Worm (Caenorhabditis elegans) whole organism, L3 larva: ENCODE data around the gene atgl-1.

ENCODE experiments used
- R02D3.7 ChIP-seq: fragments of 150-350 bp; optimal IDR thresholded peaks from 2 replicates; lab custom pipeline; 2014; ENCODE audit warnings: missing biosample characterization, missing genetic modification characterization
- ZK546.5 ChIP-seq: sonication (generic microtip); optimal IDR thresholded peaks from 2 replicates; lab custom pipeline; 2017; ENCODE audit warnings: missing biosample characterization, missing genetic modification characterization
- aly-2 ChIP-seq: fragments of 150-350 bp; optimal IDR thresholded peaks from 2 replicates; lab custom pipeline; 2014; ENCODE audit warnings: missing biosample characterization, missing genetic modification characterization
- ama-1 ChIP-seq: fragments of 150-350 bp; optimal IDR thresholded peaks from 2 replicates; lab custom pipeline; 2018
- ceh-16 ChIP-seq: sonication (generic microtip); optimal IDR thresholded peaks from 2 replicates; lab custom pipeline; 2017; ENCODE audit warnings: missing biosample characterization, missing genetic modification characterization
- ceh-28 ChIP-seq: fragments of 150-350 bp; optimal IDR thresholded peaks from 2 replicates; lab custom pipeline; 2014; ENCODE audit warnings: missing biosample characterization, missing genetic modification reagents, missing genetic modification characterization
- ceh-82 ChIP-seq: fragments of 150-350 bp; optimal IDR thresholded peaks from 2 replicates; lab custom pipeline; 2014; ENCODE audit warnings: missing biosample characterization, missing genetic modification characterization
- ceh-9 ChIP-seq: sonication (generic microtip); optimal IDR thresholded peaks from 2 replicates; lab custom pipeline; 2018; ENCODE audit warnings: missing biosample characterization, missing genetic modification characterization
- egl-5 ChIP-seq: fragments of 150-350 bp; optimal IDR thresholded peaks from 2 replicates; lab custom pipeline; 2017; ENCODE audit warnings: missing biosample characterization, missing genetic modification reagents, missing genetic modification characterization, inconsistent platforms
- elt-1 ChIP-seq: fragments of 150-350 bp; optimal IDR thresholded peaks from 2 replicates; lab custom pipeline; 2014; ENCODE audit warnings: missing biosample characterization, missing genetic modification characterization
- elt-2 ChIP-seq: sonication (generic microtip); optimal IDR thresholded peaks from 2 replicates; lab custom pipeline; 2016; ENCODE audit warnings: missing genetic modification reagents, mild to moderate bottlenecking, missing genetic modification characterization, missing compliant biosample characterization
- elt-3 ChIP-seq, 3 experiments: fragments of 150-350 bp in 1 of 3; sonication (generic microtip) in 2 of 3; optimal IDR thresholded peaks; 2 replicates in 2 of 3; 4 replicates in 1 of 3; lab custom pipeline; 2014 to 2017; ENCODE audit warnings: missing biosample characterization in 3 of 3, missing genetic modification characterization in 3 of 3
- eor-1 ChIP-seq, 2 experiments: fragments of 150-350 bp; optimal IDR thresholded peaks; 2 replicates each; lab custom pipeline; 2014 to 2018; ENCODE audit warnings: missing biosample characterization in 2 of 2, missing genetic modification characterization in 2 of 2
- fkh-10 ChIP-seq: sonication (generic microtip); optimal IDR thresholded peaks from 2 replicates; lab custom pipeline; 2017; ENCODE audit warnings: missing biosample characterization, missing genetic modification reagents, missing genetic modification characterization
- fkh-2 ChIP-seq: fragments of 150-350 bp; optimal IDR thresholded peaks from 2 replicates; lab custom pipeline; 2014; ENCODE audit warnings: missing biosample characterization, missing genetic modification reagents, missing genetic modification characterization
- fos-1 ChIP-seq: fragments of 150-350 bp; optimal IDR thresholded peaks from 2 replicates; lab custom pipeline; 2014; ENCODE audit warnings: missing biosample characterization, missing genetic modification characterization
- hmg-11 ChIP-seq: sonication (generic microtip); optimal IDR thresholded peaks from 2 replicates; lab custom pipeline; 2016; ENCODE audit warnings: missing genetic modification characterization, missing compliant biosample characterization
- jun-1 ChIP-seq: fragments of 150-350 bp; optimal IDR thresholded peaks from 2 replicates; lab custom pipeline; 2014; ENCODE audit warnings: missing biosample characterization, missing genetic modification reagents, missing genetic modification characterization
- lin-39 ChIP-seq: fragments of 150-350 bp; optimal IDR thresholded peaks from 2 replicates; lab custom pipeline; 2018; ENCODE audit warnings: missing biosample characterization, missing genetic modification reagents, missing genetic modification characterization
- lsy-12 ChIP-seq: sonication (generic microtip); optimal IDR thresholded peaks from 2 replicates; lab custom pipeline; 2016; ENCODE audit warnings: mild to moderate bottlenecking, missing genetic modification characterization, missing compliant biosample characterization
- mml-1 ChIP-seq: fragments of 150-350 bp; sonication (generic microtip); optimal IDR thresholded peaks from 3 replicates; lab custom pipeline; 2014; ENCODE audit warnings: missing biosample characterization, missing genetic modification characterization
- nfya-1 ChIP-seq: sonication (generic microtip); optimal IDR thresholded peaks from 2 replicates; lab custom pipeline; 2017; ENCODE audit warnings: missing genetic modification characterization, mild to moderate bottlenecking, missing compliant biosample characterization, antibody characterized with exemption, moderate library complexity; ENCODE audit not compliant: insufficient read depth
- nhr-12 ChIP-seq: fragments of 150-350 bp; optimal IDR thresholded peaks from 2 replicates; lab custom pipeline; 2014; ENCODE audit warnings: missing biosample characterization, missing genetic modification characterization
- nhr-23 ChIP-seq: fragments of 150-350 bp; optimal IDR thresholded peaks from 2 replicates; lab custom pipeline; 2014; ENCODE audit warnings: missing biosample characterization, missing genetic modification reagents, missing genetic modification characterization
- nhr-237 ChIP-seq: fragments of 150-350 bp; optimal IDR thresholded peaks from 2 replicates; lab custom pipeline; 2014; ENCODE audit warnings: missing biosample characterization, missing genetic modification characterization
- nhr-25 ChIP-seq: sonication (generic microtip); optimal IDR thresholded peaks from 2 replicates; lab custom pipeline; 2017; ENCODE audit warnings: missing biosample characterization, missing genetic modification characterization
- nhr-43 ChIP-seq: sonication (generic microtip); optimal IDR thresholded peaks from 2 replicates; lab custom pipeline; 2016; ENCODE audit warnings: mild to moderate bottlenecking, missing genetic modification characterization, missing compliant biosample characterization; ENCODE audit not compliant: poor library complexity, severe bottlenecking
- nhr-67 ChIP-seq: fragments of 150-350 bp; optimal IDR thresholded peaks from 2 replicates; lab custom pipeline; 2014; ENCODE audit warnings: missing biosample characterization, missing genetic modification characterization
- nhr-76 ChIP-seq: fragments of 150-350 bp; sonication (generic microtip); optimal IDR thresholded peaks from 5 replicates; lab custom pipeline; 2014; ENCODE audit warnings: missing biosample characterization, missing genetic modification characterization
- nhr-77 ChIP-seq: fragments of 150-350 bp; optimal IDR thresholded peaks from 2 replicates; lab custom pipeline; 2014; ENCODE audit warnings: missing biosample characterization, missing genetic modification characterization
- pqm-1 ChIP-seq: fragments of 150-350 bp; optimal IDR thresholded peaks from 2 replicates; lab custom pipeline; 2017; ENCODE audit warnings: missing biosample characterization, missing genetic modification characterization, inconsistent platforms
- snpc-4 ChIP-seq: fragments of 150-350 bp; optimal IDR thresholded peaks from 2 replicates; lab custom pipeline; 2014; ENCODE audit warnings: missing biosample characterization, missing genetic modification characterization
- tbx-2 ChIP-seq: sonication (generic microtip); optimal IDR thresholded peaks from 2 replicates; lab custom pipeline; 2016; ENCODE audit warnings: mild to moderate bottlenecking, missing genetic modification characterization, missing compliant biosample characterization
- unc-39 ChIP-seq: sonication (generic microtip); optimal IDR thresholded peaks from 4 replicates; lab custom pipeline; 2017; ENCODE audit warnings: missing biosample characterization, missing genetic modification characterization
- unc-62 ChIP-seq: fragments of 150-350 bp; sonication (generic microtip); optimal IDR thresholded peaks from 4 replicates; lab custom pipeline; 2014; ENCODE audit warnings: missing biosample characterization, missing genetic modification reagents, missing genetic modification characterization
- ztf-11 ChIP-seq: fragments of 150-350 bp; optimal IDR thresholded peaks from 2 replicates; lab custom pipeline; 2014; ENCODE audit warnings: missing biosample characterization, missing genetic modification characterization
- ztf-4 ChIP-seq: fragments of 150-350 bp; optimal IDR thresholded peaks from 2 replicates; lab custom pipeline; 2014; ENCODE audit warnings: missing biosample characterization, missing genetic modification characterization

The atgl-1 gene

ce11 chrIII:6464113-6464571 is 44.9 kb upstream of the atgl-1 start (continued):
- TF ChIP-seq nhr-77 (tag; lab: Kevin White, UChicago) = peak; percentile 71
- TF ChIP-seq fkh-10 = no peak
- peak; percentile 50 for TF ChIP-seq R02D3.7 (tag; lab: Kevin White, UChicago)
- peak; percentile 62 for TF ChIP-seq tbx-2 (tag; lab: Kevin White, UChicago)
- peak; percentile 49 for TF ChIP-seq snpc-4 (tag; lab: Kevin White, UChicago)
- TF ChIP-seq lsy-12 (tag; lab: Kevin White, UChicago) = peak; percentile 93
- peak; percentile 75 for TF ChIP-seq nhr-23 (tag; lab: Kevin White, UChicago)
- TF ChIP-seq, all 47 proteins: peak for 23

ce11 chrIII:6463679-6464078 is 44.4 kb upstream of the atgl-1 start, which contains the start of gene dlc-1:
dlc-1 (minus strand) TSS chrIII:6463779.
- TF ChIP-seq nfya-1 (tag; lab: Kevin White, UChicago) (no peak), elt-2 (no peak), lsy-12 (tag; lab: Kevin White, UChicago) (no peak), ceh-82 (no peak), ceh-9 (tag; lab: Kevin White, UChicago) (no peak), aly-2 (no peak), nhr-43 (tag; lab: Kevin White, UChicago) (no peak), elt-1 (tag; lab: Kevin White, UChicago) (no peak), elt-3 (tag; optimal IDR thresholded peaks at IDR 0.05; lab: Kevin White, UChicago) (no peak), lin-39 (tag; lab: Kevin White, UChicago) (no peak), ama-1 (lab: Kevin White, UChicago) (no peak), ztf-4 (tag; lab: Kevin White, UChicago) (no peak), fkh-2 (tag; lab: Kevin White, UChicago) (no peak)

- TF ChIP-seq ceh-82 (no peak), nhr-43 (tag; lab: Kevin White, UChicago) (peak; percentile 40), aly-2 (no peak), nfya-1 (tag; lab: Kevin White, UChicago) (peak; percentile 10), lin-39 (tag; lab: Kevin White, UChicago) (no peak), unc-62 (no peak), nhr-12 (tag; lab: Kevin White, UChicago) (no peak), ama-1 (lab: Kevin White, UChicago) (peak; percentile 96), nhr-76 (tag; lab: Kevin White, UChicago) (no peak), elt-2 (peak; percentile 20), ceh-9 (tag; lab: Kevin White, UChicago) (no peak), ceh-28 (tag; lab: Kevin White, UChicago) (no peak), nhr-25 (no peak), fkh-2 (tag; lab: Kevin White, UChicago) (no peak), lsy-12 (tag; lab: Kevin White, UChicago) (peak; percentile 30)
Measured at ce11 chrIII:6462610-6463009, 43.4 kb upstream of the atgl-1 start, which contains the start of gene T26A5.8. T26A5.8 (minus strand) TSS chrIII:6462856.

- TF ChIP-seq tbx-2 (tag; lab: Kevin White, UChicago) = no peak
- TF ChIP-seq unc-39 = no peak
- TF ChIP-seq snpc-4 (tag; lab: Kevin White, UChicago) = no peak
- no peak for TF ChIP-seq lsy-12 (tag; lab: Kevin White, UChicago)
- TF ChIP-seq, all 47 proteins: peak for 0
Measured at ce11 chrIII:6459820-6460219, 40.6 kb upstream of the atgl-1 start, which contains the start of gene algn-1. algn-1 (plus strand) TSS chrIII:6460120.

- TF ChIP-seq ceh-16 (tag; lab: Kevin White, UChicago) (no peak), snpc-4 (tag; lab: Kevin White, UChicago) (no peak), elt-1 (tag; lab: Kevin White, UChicago) (no peak), jun-1 (tag; lab: Kevin White, UChicago) (no peak), ceh-9 (tag; lab: Kevin White, UChicago) (no peak), elt-2 (no peak)
- TF ChIP-seq, all 47 proteins: peak for 0
Measured at ce11 chrIII:6454183-6454582, 34.9 kb upstream of the atgl-1 start, which contains the start of gene jhdm-1. jhdm-1 (plus strand) TSS chrIII:6454483.

ce11 chrIII:6453665-6454064 is 34.4 kb upstream of the atgl-1 start:
- TF ChIP-seq unc-62 (no peak), elt-3 (tag; optimal IDR thresholded peaks at IDR 0.05; lab: Kevin White, UChicago) (no peak), ztf-11 (no peak), ceh-9 (tag; lab: Kevin White, UChicago) (no peak), aly-2 (no peak), hmg-11 (tag; lab: Kevin White, UChicago) (peak; percentile 94), mml-1 (tag; lab: Kevin White, UChicago) (no peak), lin-39 (tag; lab: Kevin White, UChicago) (peak; percentile 58), eor-1 (tag; optimal IDR thresholded peaks at IDR 0.05; lab: Kevin White, UChicago) (no peak), nhr-67 (tag; lab: Kevin White, UChicago) (no peak), ama-1 (lab: Kevin White, UChicago) (peak; percentile 32), unc-39 (no peak), egl-5 (tag; lab: Kevin White, UChicago) (peak; percentile 8), nhr-43 (tag; lab: Kevin White, UChicago) (peak; percentile 73), nhr-76 (tag; lab: Kevin White, UChicago) (no peak), jun-1 (tag; lab: Kevin White, UChicago) (peak; percentile 63), ceh-16 (tag; lab: Kevin White, UChicago) (no peak), R02D3.7 (tag; lab: Kevin White, UChicago) (peak; percentile 64), fos-1 (tag; lab: Kevin White, UChicago) (no peak), ZK546.5 (no peak), nhr-77 (tag; lab: Kevin White, UChicago) (no peak), fkh-2 (tag; lab: Kevin White, UChicago) (no peak), nfya-1 (tag; lab: Kevin White, UChicago) (peak; percentile 81), pqm-1 (peak; percentile 82), nhr-237 (tag; lab: Kevin White, UChicago) (no peak)
